Fruit fly (Drosophila melanogaster) Kc167 (cell line): ENCODE data around the gene IleRS-m.

ENCODE experiments used
- Myc ChIP-seq: fragments of >200 bp; optimal IDR thresholded peaks from 2 replicates; lab custom pipeline; 2017; ENCODE audit warnings: missing external identifiers
- Sin3A ChIP-seq: fragments of >200 bp; optimal IDR thresholded peaks from 2 replicates; lab custom pipeline; 2018; ENCODE audit warnings: missing external identifiers
- h ChIP-seq: fragments of >200 bp; optimal IDR thresholded peaks from 3 replicates; lab custom pipeline; 2018; ENCODE audit warnings: missing external identifiers
- insv ChIP-seq: fragments of >200 bp; optimal IDR thresholded peaks from 3 replicates; lab custom pipeline; 2018; ENCODE audit warnings: missing external identifiers
- psq ChIP-seq: fragments of >200 bp; optimal IDR thresholded peaks from 2 replicates; lab custom pipeline; 2017; ENCODE audit warnings: missing external identifiers
- ttk ChIP-seq: sonication (Bioruptor generic); optimal IDR thresholded peaks from 2 replicates; lab custom pipeline; 2017; ENCODE audit warnings: missing external identifiers

Gene IleRS-m

DNA sequence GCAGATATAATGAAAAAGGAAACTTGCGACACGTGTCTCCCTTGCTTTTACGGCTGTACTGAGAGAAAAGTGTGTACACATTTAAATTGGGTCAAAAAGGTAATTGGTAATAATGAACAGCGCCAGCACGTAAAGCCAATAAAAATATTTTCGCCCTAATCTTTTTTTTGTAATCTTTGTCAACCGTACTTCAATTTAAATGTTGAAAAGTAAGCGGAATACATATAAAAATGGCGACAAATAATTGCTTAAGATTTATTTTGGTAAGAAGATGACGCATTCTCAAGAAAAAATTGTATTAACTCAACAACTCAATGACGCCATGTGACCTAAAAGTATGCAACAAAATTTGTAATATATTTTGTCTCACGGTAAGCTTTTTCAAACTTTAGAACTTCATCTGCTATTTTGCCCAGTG lies 47.7 kb downstream of the IleRS-m start:
- no peak for TF ChIP-seq psq (lab: Kevin White, UChicago)
- no peak for TF ChIP-seq Sin3A
- TF ChIP-seq h (lab: Kevin White, UChicago): no peak
- TF ChIP-seq Myc (lab: Kevin White, UChicago): no peak
- no peak for TF ChIP-seq insv
- no peak for TF ChIP-seq ttk (lab: Kevin White, UChicago)

DNA sequence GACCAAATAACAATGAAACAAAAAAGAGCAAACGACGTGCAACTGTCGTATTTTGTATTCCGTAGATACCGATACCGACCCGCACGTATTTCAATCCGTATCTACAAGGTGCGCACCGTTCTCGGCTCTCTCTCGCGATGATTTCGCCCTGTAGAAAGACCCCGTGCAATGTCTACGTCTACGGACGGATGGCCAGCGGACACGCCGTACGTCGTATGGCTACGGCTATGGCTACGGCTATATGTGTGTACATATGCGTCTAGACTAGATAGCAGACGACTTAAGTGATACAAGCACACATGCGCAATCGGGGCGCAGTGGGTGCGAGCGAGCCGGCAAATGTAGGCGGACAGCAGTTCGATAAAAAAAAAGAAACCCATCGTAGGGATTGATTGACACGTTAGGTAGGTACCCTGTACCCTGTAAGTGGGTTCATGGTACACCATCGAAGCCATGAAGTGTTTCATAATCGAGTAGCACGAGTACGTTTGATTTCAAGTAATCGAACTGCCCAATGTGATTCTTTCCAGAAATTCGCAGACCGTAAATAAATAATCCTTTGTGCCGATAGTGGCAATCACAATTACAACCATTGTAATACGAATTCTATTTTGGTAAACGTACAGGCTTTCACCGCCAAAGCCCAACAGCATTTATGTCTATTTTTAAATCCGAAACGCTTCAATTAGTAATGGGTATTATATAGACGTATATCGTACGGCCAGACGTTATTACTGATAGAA lies 49.5 kb downstream of the IleRS-m start:
- no peak for TF ChIP-seq ttk (lab: Kevin White, UChicago)
- no peak for TF ChIP-seq Myc (lab: Kevin White, UChicago)
- TF ChIP-seq h (lab: Kevin White, UChicago): no peak
- no peak for TF ChIP-seq Sin3A
- no peak for TF ChIP-seq psq (lab: Kevin White, UChicago)
- TF ChIP-seq insv: no peak

DNA sequence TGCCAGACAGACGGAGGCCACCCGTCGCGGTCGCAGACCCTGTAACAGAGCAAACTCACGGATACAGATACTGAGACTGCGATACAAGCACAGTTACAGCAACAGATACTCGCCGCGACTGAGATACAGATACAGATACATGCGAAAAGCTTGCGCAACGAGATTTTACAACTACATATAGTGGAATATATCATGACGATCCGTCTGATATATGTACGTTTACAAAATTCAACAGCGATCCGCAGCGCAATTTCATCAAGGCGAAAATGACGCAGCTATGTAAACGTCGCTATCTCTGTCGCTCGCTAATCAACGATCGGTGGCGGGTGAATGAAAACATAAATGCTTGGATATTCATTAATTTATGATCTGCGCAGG lies 50.1 kb downstream of the IleRS-m start:
- no peak for TF ChIP-seq h (lab: Kevin White, UChicago)
- TF ChIP-seq Myc (lab: Kevin White, UChicago): no peak
- no peak for TF ChIP-seq insv
- TF ChIP-seq Sin3A: no peak
- TF ChIP-seq psq (lab: Kevin White, UChicago): no peak
- TF ChIP-seq ttk (lab: Kevin White, UChicago): no peak

DNA sequence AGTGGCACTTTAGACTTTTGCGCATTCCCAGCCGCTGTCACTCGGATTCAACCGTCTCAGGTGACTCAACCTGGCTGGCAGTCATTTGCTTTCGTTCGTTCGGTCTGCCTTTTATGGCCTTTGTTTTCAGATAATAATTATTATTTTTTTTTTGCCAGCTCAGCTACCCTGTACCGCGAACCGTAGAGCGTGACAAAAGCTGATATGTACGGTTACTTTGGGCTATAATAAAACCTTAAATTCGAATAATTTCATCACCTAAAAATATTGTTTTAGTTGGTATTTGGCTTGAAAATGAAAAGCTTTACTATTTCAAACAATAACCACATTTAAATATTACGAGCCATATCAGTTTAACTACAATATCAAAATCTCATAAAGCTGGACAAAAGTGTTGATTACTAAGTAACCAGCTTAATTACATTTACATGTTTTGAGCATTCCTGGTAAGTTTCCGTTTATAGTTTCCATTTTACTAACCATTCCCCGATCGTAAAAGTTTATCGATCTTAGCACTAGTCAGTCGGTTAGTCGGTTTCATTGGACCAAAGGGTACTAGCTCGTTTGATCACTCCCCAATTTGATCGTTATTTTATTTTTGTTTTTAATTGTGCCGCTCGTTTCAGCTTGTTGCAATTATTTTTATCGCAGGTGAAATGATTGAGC lies 50.9 kb downstream of the IleRS-m start:
- TF ChIP-seq Myc (lab: Kevin White, UChicago) (no peak), psq (lab: Kevin White, UChicago) (no peak), Sin3A (no peak), ttk (lab: Kevin White, UChicago) (no peak), insv (no peak), h (lab: Kevin White, UChicago) (no peak)

DNA sequence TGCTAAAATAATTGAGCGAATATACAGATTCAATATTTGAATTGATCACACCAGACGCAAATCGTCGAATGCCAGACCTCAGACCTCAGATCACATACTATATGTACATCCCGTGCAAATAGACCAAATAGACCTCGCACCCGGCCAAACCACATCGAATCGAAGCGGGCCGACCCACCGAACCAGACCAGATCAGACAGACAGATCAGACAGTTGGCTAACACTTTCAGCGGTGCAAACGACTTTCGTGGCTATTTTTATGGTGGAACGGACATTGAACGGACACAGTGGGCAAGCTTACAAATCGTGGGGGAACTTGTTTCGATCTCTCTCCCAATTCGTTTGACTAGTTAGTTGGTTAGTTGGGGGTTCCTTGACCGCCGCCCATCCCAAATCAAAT lies 51.7 kb downstream of the IleRS-m start:
- TF ChIP-seq Myc (lab: Kevin White, UChicago) (no peak), insv (no peak), psq (lab: Kevin White, UChicago) (no peak), h (lab: Kevin White, UChicago) (no peak), Sin3A (no peak), ttk (lab: Kevin White, UChicago) (no peak)
